Fruit fly (Drosophila melanogaster): ENCODE data around the gene Nepl17.

Gene Nepl17

DNA sequence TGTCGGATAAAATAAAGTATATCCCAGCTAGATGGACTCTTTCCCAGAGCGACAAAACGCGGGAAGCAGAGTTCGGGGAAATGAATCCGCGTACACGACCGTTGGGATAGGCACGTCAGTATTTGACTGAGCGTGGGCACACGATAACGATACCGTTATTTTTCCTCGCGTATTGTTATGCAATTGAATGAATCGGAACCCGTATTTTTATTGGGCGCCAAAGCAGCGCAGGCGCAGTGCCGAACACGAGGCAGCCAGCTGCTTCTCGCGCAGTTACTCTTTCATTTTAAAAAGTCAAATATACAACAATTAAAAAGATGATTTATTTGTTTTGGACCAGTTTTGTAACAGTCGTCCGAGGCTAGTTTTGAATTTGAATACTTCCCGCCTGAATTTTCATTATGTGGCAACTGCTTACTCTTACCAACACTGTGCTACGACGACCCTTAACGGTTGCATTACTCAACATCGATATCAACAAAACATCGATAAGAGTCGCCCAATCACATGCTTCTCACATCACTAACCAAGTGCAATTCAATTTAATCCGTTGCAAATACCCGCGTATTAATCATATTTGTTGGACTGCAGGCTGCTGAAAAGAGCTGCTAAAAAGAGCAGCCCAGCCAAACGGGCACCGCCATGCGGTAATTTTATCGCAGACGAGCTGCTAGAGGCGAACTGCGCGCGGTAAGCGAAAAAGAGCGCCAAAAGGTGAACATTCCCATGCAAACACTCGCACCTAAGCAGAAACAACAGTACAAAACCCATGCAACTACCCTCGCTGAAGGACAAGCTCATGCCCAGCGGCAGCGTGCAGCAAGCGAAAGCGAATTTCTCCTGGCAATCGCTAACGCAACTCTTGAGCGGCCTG is 15.1 kb downstream of the Nepl17 start, which contains the start of the genes CG33203 and Doa (continued):
- TF ChIP-seq phol (tag; optimal IDR thresholded peaks at IDR 0.05) = peak; percentile 53
- peak; percentile 51 for TF ChIP-seq tx (GFP tag; optimal IDR thresholded peaks at IDR 0.05)
- no peak for TF ChIP-seq CG2678 (tag; optimal IDR thresholded peaks at IDR 0.05)
- TF ChIP-seq hbn (GFP tag; IDR thresholded peaks at IDR 0.05; ENCODE audit: partially characterized antibody) = peak; percentile 83
- no peak for TF ChIP-seq wdn (GFP tag; IDR thresholded peaks at IDR 0.05)
- peak; percentile 19 for TF ChIP-seq CG1233 (GFP tag; optimal IDR thresholded peaks at IDR 0.05)
- peak; percentile 31 for TF ChIP-seq slou (GFP tag; optimal IDR thresholded peaks at IDR 0.05)
- TF ChIP-seq stc (GFP tag; IDR thresholded peaks at IDR 0.05) = 0 out of 2 replicates have a peak, but pooled peaks have one; percentile 24
- peak; percentile 86 for TF ChIP-seq CG7928 (GFP tag; optimal IDR thresholded peaks at IDR 0.05)
- TF ChIP-seq Side (GFP tag; optimal IDR thresholded peaks at IDR 0.05) = peak; percentile 18
- no peak for TF ChIP-seq Dad (GFP tag; optimal IDR thresholded peaks at IDR 0.05)
- TF ChIP-seq sob (GFP tag; IDR thresholded peaks at IDR 0.05) = peak; percentile 78
- TF ChIP-seq CG6791 (GFP tag; IDR thresholded peaks at IDR 0.05; ENCODE audit: partially characterized antibody) = peak; percentile 85
- peak; percentile 95 for TF ChIP-seq pzg (GFP tag; optimal IDR thresholded peaks at IDR 0.05)
- peak; percentile 71 to 78 for TF ChIP-seq dpn (GFP tag; optimal IDR thresholded peaks at IDR 0.05)
- no peak for TF ChIP-seq yki (optimal IDR thresholded peaks at IDR 0.05)
- peak; percentile 75 for TF ChIP-seq sens (GFP tag)
- TF ChIP-seq kay (GFP tag; optimal IDR thresholded peaks at IDR 0.05) = peak; percentile 2
- peak; percentile 80 for TF ChIP-seq CG3847 (GFP tag; IDR thresholded peaks at IDR 0.05)
- TF ChIP-seq chif (GFP tag; optimal IDR thresholded peaks at IDR 0.05) = peak in 1 of 2 experiments; percentile 53
- peak; percentile 75 for TF ChIP-seq zen2 (GFP tag; IDR thresholded peaks at IDR 0.05; ENCODE audit: partially characterized antibody)
- TF ChIP-seq CG3726 (GFP tag; IDR thresholded peaks at IDR 0.05) = 0 out of 3 replicates have a peak, but pooled peaks have one; percentile 37
- TF ChIP-seq Dbx (GFP tag; IDR thresholded peaks at IDR 0.05) = peak; percentile 59; the same call in 2 of the 3 replicates
- TF ChIP-seq row (GFP tag; IDR thresholded peaks at IDR 0.05) = peak; percentile 32; the same call in 2 of the 3 replicates
- no peak for TF ChIP-seq pfk (GFP tag; optimal IDR thresholded peaks at IDR 0.05)
- TF ChIP-seq BEAF-32 (GFP tag; optimal IDR thresholded peaks at IDR 0.05) = peak; percentile 95
- peak; percentile 6 for TF ChIP-seq CG8388 (GFP tag; optimal IDR thresholded peaks at IDR 0.05)
- TF ChIP-seq aop (GFP tag; IDR thresholded peaks at IDR 0.05) = no peak
- peak; percentile 86 for TF ChIP-seq CG9932 (GFP tag; IDR thresholded peaks at IDR 0.05)
- peak; percentile 82 for TF ChIP-seq CG34224 (GFP tag; IDR thresholded peaks at IDR 0.05; ENCODE audit: partially characterized antibody)
- TF ChIP-seq CG9727 (GFP tag; optimal IDR thresholded peaks at IDR 0.05) = peak; percentile 26
- peak; percentile 83 for TF ChIP-seq inv (GFP tag; IDR thresholded peaks at IDR 0.05; ENCODE audit: partially characterized antibody)
- TF ChIP-seq CG3995 (GFP tag; optimal IDR thresholded peaks at IDR 0.05) = peak; percentile 27
- no peak for TF ChIP-seq CG5245 (GFP tag; optimal IDR thresholded peaks at IDR 0.05)
- peak; percentile 78 for TF ChIP-seq Antp (GFP tag; optimal IDR thresholded peaks at IDR 0.05)
- peak; percentile 26; the same call in 1 of the 2 replicates for TF ChIP-seq lmd (GFP tag; IDR thresholded peaks at IDR 0.05)
- TF ChIP-seq bcd (GFP tag; optimal IDR thresholded peaks at IDR 0.05) = peak; percentile 67
- peak; percentile 77 for TF ChIP-seq nerfin-2 (GFP tag; IDR thresholded peaks at IDR 0.05; ENCODE audit: partially characterized antibody)
- peak; percentile 17 for TF ChIP-seq gcm2 (GFP tag; optimal IDR thresholded peaks at IDR 0.05)
- TF ChIP-seq MBD-R2 (GFP tag; IDR thresholded peaks at IDR 0.05) = peak; percentile 59
- TF ChIP-seq CG18764 (GFP tag; optimal IDR thresholded peaks at IDR 0.05) = peak; percentile 14
- peak; percentile 49 for TF ChIP-seq CG7786 (GFP tag; optimal IDR thresholded peaks at IDR 0.05)
- peak; percentile 55 for TF ChIP-seq CG12659 (GFP tag; optimal IDR thresholded peaks at IDR 0.05)
- TF ChIP-seq CG12942 (GFP tag; optimal IDR thresholded peaks at IDR 0.05) = peak; percentile 2
- TF ChIP-seq CG8290 (GFP tag; optimal IDR thresholded peaks at IDR 0.05) = peak; percentile 5
- TF ChIP-seq CG8290 (tag; optimal IDR thresholded peaks at IDR 0.05) = peak in 1 of 2 experiments; percentile 79
- TF ChIP-seq CG10209 (GFP tag; optimal IDR thresholded peaks at IDR 0.05) = peak; percentile 27
- TF ChIP-seq Poxn (GFP tag; IDR thresholded peaks at IDR 0.05) = no peak
- no peak for TF ChIP-seq CG6175 (GFP tag; IDR thresholded peaks at IDR 0.05)
